Fruit fly (Drosophila melanogaster) whole organism, embryonic: ENCODE measurements around the gene CG4017.

Experiments
- B-H2 ChIP-seq: fragments of 200-800 bp; sonication (Bioruptor generic); optimal IDR thresholded peaks from 2 replicates; lab custom pipeline; 2018; ENCODE audit warnings: missing biosample characterization, mild to moderate bottlenecking, missing genetic modification characterization
- CG10209 ChIP-seq: fragments of 200-800 bp; sonication (Bioruptor generic); optimal IDR thresholded peaks from 3 replicates; lab custom pipeline; 2017; ENCODE audit warnings: missing biosample characterization, mild to moderate bottlenecking, missing genetic modification characterization, missing genetic modification reagents
- CG12236 ChIP-seq: fragments of 200-800 bp; sonication (Bioruptor generic); optimal IDR thresholded peaks from 2 replicates; lab custom pipeline; 2016; ENCODE audit warnings: missing biosample characterization, missing genetic modification characterization
- CG12659 ChIP-seq: fragments of 200-800 bp; sonication (Bioruptor generic); optimal IDR thresholded peaks from 3 replicates; lab custom pipeline; 2017; ENCODE audit warnings: mild to moderate bottlenecking, missing biosample characterization, missing genetic modification reagents, missing genetic modification characterization
- CG13296 ChIP-seq: fragments of 200-800 bp; sonication (Bioruptor generic); optimal IDR thresholded peaks from 3 replicates; lab custom pipeline; 2018; ENCODE audit warnings: missing biosample characterization, mild to moderate bottlenecking, missing genetic modification characterization
- CG14050 ChIP-seq: fragments of 200-800 bp; sonication (Bioruptor generic); IDR thresholded peaks from 3 replicates; pipeline ENCODE4 v1.3.6; 2022; ENCODE audit warnings: missing biosample characterization, missing genetic modification characterization
- CG14441 ChIP-seq: fragments of 200-800 bp; sonication (Bioruptor generic); IDR thresholded peaks from 2 replicates; pipeline ENCODE4 v1.3.6; 2022; ENCODE audit warnings: missing biosample characterization, missing genetic modification characterization
- CG1602 ChIP-seq: fragments of 200-800 bp; sonication (Bioruptor generic); optimal IDR thresholded peaks from 3 replicates; lab custom pipeline; 2016; ENCODE audit warnings: missing biosample characterization, missing genetic modification characterization
- CG18011 ChIP-seq: fragments of 200-800 bp; sonication (Bioruptor generic); optimal IDR thresholded peaks from 2 replicates; lab custom pipeline; 2017; ENCODE audit warnings: missing biosample characterization, missing genetic modification characterization, mild to moderate bottlenecking, moderate library complexity, missing genotype
- CG31224 ChIP-seq: fragments of 200-800 bp; sonication (Bioruptor generic); IDR thresholded peaks from 2 replicates; pipeline ENCODE4 v1.3.6; 2022; ENCODE audit warnings: missing biosample characterization, missing genetic modification characterization
- CG33213 ChIP-seq: fragments of 200-800 bp; sonication (Bioruptor generic); optimal IDR thresholded peaks from 3 replicates; lab custom pipeline; 2016; ENCODE audit warnings: missing biosample characterization, missing genetic modification characterization
- CG34224 ChIP-seq: fragments of 200-800 bp; sonication (Bioruptor generic); IDR thresholded peaks from 3 replicates; pipeline ENCODE4 v1.3.6; 2022; ENCODE audit warnings: missing biosample characterization, missing genetic modification characterization; ENCODE audit not compliant: partially characterized antibody
- CG5245 ChIP-seq: fragments of 200-800 bp; sonication (Bioruptor generic); optimal IDR thresholded peaks from 3 replicates; lab custom pipeline; 2016; ENCODE audit warnings: missing biosample characterization, missing genetic modification characterization
- CG7556 ChIP-seq: fragments of 200-800 bp; sonication (Bioruptor generic); optimal IDR thresholded peaks from 2 replicates; lab custom pipeline; 2017; ENCODE audit warnings: missing biosample characterization, mild to moderate bottlenecking, missing genetic modification characterization
- CG7745 ChIP-seq: fragments of 200-800 bp; sonication (Bioruptor generic); optimal IDR thresholded peaks from 2 replicates; lab custom pipeline; 2018; ENCODE audit warnings: missing biosample characterization, mild to moderate bottlenecking, missing genetic modification characterization, moderate library complexity
- CG8281 ChIP-seq: fragments of 200-800 bp; sonication (Bioruptor generic); optimal IDR thresholded peaks from 2 replicates; lab custom pipeline; 2018; ENCODE audit warnings: missing biosample characterization, mild to moderate bottlenecking, missing genetic modification characterization, moderate library complexity
- CHES-1-like ChIP-seq: fragments of 200-800 bp; sonication (Bioruptor generic); optimal IDR thresholded peaks from 2 replicates; lab custom pipeline; 2016; ENCODE audit warnings: missing biosample characterization, missing genetic modification characterization
- Camta ChIP-seq: fragments of 200-800 bp; sonication (Bioruptor generic); optimal IDR thresholded peaks from 2 replicates; lab custom pipeline; 2016; ENCODE audit warnings: missing biosample characterization, missing genetic modification characterization
- Chrac-16 ChIP-seq: fragments of 200-800 bp; sonication (Bioruptor generic); optimal IDR thresholded peaks from 3 replicates; lab custom pipeline; 2016; ENCODE audit warnings: missing biosample characterization, missing genetic modification characterization
- Elba2 ChIP-seq: fragments of 200-800 bp; sonication (Bioruptor generic); optimal IDR thresholded peaks from 3 replicates; lab custom pipeline; 2016; ENCODE audit warnings: missing biosample characterization, missing genetic modification characterization
- Med ChIP-seq: fragments of 200-800 bp; sonication (Bioruptor generic); peaks from one replicate; lab custom pipeline; 2016; ENCODE audit warnings: missing biosample characterization, missing genetic modification characterization, mild to moderate bottlenecking, inconsistent platforms, moderate library complexity
- Meics ChIP-seq: fragments of 200-800 bp; sonication (Bioruptor generic); optimal IDR thresholded peaks from 2 replicates; lab custom pipeline; 2017; ENCODE audit warnings: missing biosample characterization, mild to moderate bottlenecking, missing genetic modification characterization
- Nf-YB ChIP-seq: fragments of 200-800 bp; sonication (Bioruptor generic); optimal IDR thresholded peaks from 3 replicates; lab custom pipeline; 2019; ENCODE audit warnings: missing biosample characterization, mild to moderate bottlenecking, missing genetic modification characterization, moderate library complexity
- PHDP ChIP-seq: fragments of 200-800 bp; sonication (Bioruptor generic); optimal IDR thresholded peaks from 3 replicates; lab custom pipeline; 2018; ENCODE audit warnings: missing biosample characterization, mild to moderate bottlenecking, missing genetic modification characterization, moderate library complexity
- Ravus ChIP-seq: fragments of 200-800 bp; sonication (Bioruptor generic); IDR thresholded peaks from 2 replicates; pipeline ENCODE4 v1.3.6; 2022; ENCODE audit warnings: missing biosample characterization, missing genetic modification characterization
- Rfx ChIP-seq: fragments of 200-800 bp; sonication (Bioruptor generic); IDR thresholded peaks from 2 replicates; pipeline ENCODE4 v1.3.6; 2022; ENCODE audit warnings: missing biosample characterization, missing genetic modification characterization
- Rx ChIP-seq: fragments of 200-800 bp; sonication (Bioruptor generic); IDR thresholded peaks from 2 replicates; pipeline ENCODE4 v1.3.6; 2022; ENCODE audit warnings: missing biosample characterization, missing genetic modification characterization
- Side ChIP-seq: fragments of 200-800 bp; sonication (Bioruptor generic); optimal IDR thresholded peaks from 2 replicates; lab custom pipeline; 2016; ENCODE audit warnings: missing biosample characterization, missing genetic modification characterization
- Sry-β ChIP-seq: fragments of 200-800 bp; sonication (Bioruptor generic); optimal IDR thresholded peaks from 2 replicates; lab custom pipeline; 2018; ENCODE audit warnings: missing biosample characterization, mild to moderate bottlenecking, missing genetic modification characterization, moderate library complexity
- Trl ChIP-seq, 3 experiments: fragments of >200 bp in 2 of 3; fragments of 200-800 bp in 1 of 3; sonication (Bioruptor generic) in 1 of 3; optimal IDR thresholded peaks; 2 replicates in 1 of 3; 3 replicates in 2 of 3; lab custom pipeline; 2016 to 2017; ENCODE audit warnings: missing biosample characterization in 1 of 3, missing genetic modification characterization in 1 of 3
- Vsx1 ChIP-seq: fragments of 200-800 bp; sonication (Bioruptor generic); optimal IDR thresholded peaks from 2 replicates; lab custom pipeline; 2017; ENCODE audit warnings: missing biosample characterization, mild to moderate bottlenecking, missing genetic modification characterization, missing genetic modification reagents
- Xrp1 ChIP-seq: fragments of 200-800 bp; sonication (Bioruptor generic); IDR thresholded peaks from 2 replicates; pipeline ENCODE4 v1.3.6; 2022; ENCODE audit warnings: missing biosample characterization, missing genetic modification characterization
- ab ChIP-seq: fragments of 200-800 bp; sonication (Bioruptor generic); optimal IDR thresholded peaks from 2 replicates; lab custom pipeline; 2016; ENCODE audit warnings: missing biosample characterization, missing genetic modification characterization
- ara ChIP-seq: fragments of 200-800 bp; sonication (Bioruptor generic); IDR thresholded peaks from 2 replicates; pipeline ENCODE4 v1.3.6; 2022; ENCODE audit warnings: missing biosample characterization, missing genetic modification characterization
- bsh ChIP-seq, 2 experiments: fragments of 200-800 bp; sonication (Bioruptor generic); optimal IDR thresholded peaks; 2 replicates each; lab custom pipeline; 2017 to 2018; ENCODE audit warnings: mild to moderate bottlenecking in 2 of 2, missing biosample characterization in 2 of 2, missing genetic modification characterization in 2 of 2, moderate library complexity in 1 of 2
- fd3F ChIP-seq: fragments of 200-800 bp; sonication (Bioruptor generic); optimal IDR thresholded peaks from 2 replicates; lab custom pipeline; 2018; ENCODE audit warnings: missing biosample characterization, mild to moderate bottlenecking, missing genetic modification characterization, moderate library complexity
- fd96Cb ChIP-seq: fragments of 200-800 bp; sonication (Bioruptor generic); optimal IDR thresholded peaks from 2 replicates; lab custom pipeline; 2018; ENCODE audit warnings: missing biosample characterization, mild to moderate bottlenecking, missing genetic modification characterization, moderate library complexity
- fu2 ChIP-seq: fragments of 200-800 bp; sonication (Bioruptor generic); optimal IDR thresholded peaks from 2 replicates; lab custom pipeline; 2016; ENCODE audit warnings: missing biosample characterization, missing genetic modification characterization
- grau ChIP-seq: fragments of 200-800 bp; optimal IDR thresholded peaks from 3 replicates; lab custom pipeline; 2019; ENCODE audit warnings: missing biosample characterization, mild to moderate bottlenecking, missing genetic modification characterization, moderate library complexity
- lab ChIP-seq: fragments of 200-800 bp; sonication (Bioruptor generic); optimal IDR thresholded peaks from 3 replicates; lab custom pipeline; 2017; ENCODE audit warnings: missing biosample characterization, missing genetic modification characterization, mild to moderate bottlenecking, moderate library complexity, missing genetic modification reagents
- lbe ChIP-seq: fragments of 200-800 bp; sonication (Bioruptor generic); optimal IDR thresholded peaks from 2 replicates; lab custom pipeline; 2016; ENCODE audit warnings: missing biosample characterization, mild to moderate bottlenecking, missing genetic modification characterization
- org-1 ChIP-seq: fragments of 200-800 bp; sonication (Bioruptor generic); optimal IDR thresholded peaks from 2 replicates; lab custom pipeline; 2017; ENCODE audit warnings: missing biosample characterization, missing genetic modification characterization
- otp ChIP-seq: fragments of 200-800 bp; sonication (Bioruptor generic); IDR thresholded peaks from 3 replicates; pipeline ENCODE4, ENCODE4 v1.3.6; 2022; ENCODE audit warnings: missing biosample characterization, missing genetic modification characterization
- pho ChIP-seq: fragments of 200-800 bp; sonication (Bioruptor generic); optimal IDR thresholded peaks from 2 replicates; lab custom pipeline; 2016; ENCODE audit warnings: missing biosample characterization, missing genetic modification characterization
- pros ChIP-seq: fragments of 200-800 bp; sonication (Bioruptor generic); optimal IDR thresholded peaks from 3 replicates; lab custom pipeline; 2019; ENCODE audit warnings: missing biosample characterization, mild to moderate bottlenecking, missing genetic modification characterization, moderate library complexity
- run ChIP-seq: fragments of 200-800 bp; sonication (Bioruptor generic); optimal IDR thresholded peaks from 3 replicates; lab custom pipeline; 2018; ENCODE audit warnings: missing biosample characterization, mild to moderate bottlenecking, missing genetic modification characterization
- tap ChIP-seq: fragments of 200-800 bp; optimal IDR thresholded peaks from 3 replicates; lab custom pipeline; 2019; ENCODE audit warnings: missing biosample characterization, mild to moderate bottlenecking, missing genetic modification characterization, moderate library complexity
- tin ChIP-seq: fragments of 200-800 bp; sonication (Bioruptor generic); optimal IDR thresholded peaks from 3 replicates; lab custom pipeline; 2016; ENCODE audit warnings: missing biosample characterization, missing genetic modification characterization
- unpg ChIP-seq: fragments of 200-800 bp; sonication (Bioruptor generic); optimal IDR thresholded peaks from 3 replicates; lab custom pipeline; 2018; ENCODE audit warnings: missing biosample characterization, mild to moderate bottlenecking, missing genetic modification characterization, moderate library complexity

The CG4017 gene

dm6 chr2L:9774980-9775628 is 8.2 kb downstream of the CG4017 start, which contains the start of the genes ppk11 and ppk16 (continued):
- TF ChIP-seq org-1 (GFP tag; lab: Kevin White, UChicago) (peak; percentile 23), CG33213 (GFP tag; lab: Kevin White, UChicago) (peak; percentile 21), Chrac-16 (GFP tag; lab: Kevin White, UChicago) (no peak), CG5245 (GFP tag; lab: Kevin White, UChicago) (peak; percentile 24), Rx (GFP tag; lab: Robert Waterston, UW) (no peak), CG14050 (GFP tag; lab: Robert Waterston, UW) (no peak), CG8281 (tag; lab: Kevin White, UChicago) (peak; percentile 13), Nf-YB (GFP tag; lab: Kevin White, UChicago) (no peak), pros (GFP tag; lab: Kevin White, UChicago) (no peak), CG31224 (GFP tag; lab: Robert Waterston, UW) (0 out of 2 replicates have a peak, but pooled peaks have one; percentile 5), CG14441 (GFP tag; lab: Robert Waterston, UW) (no peak), unpg (GFP tag; lab: Kevin White, UChicago) (peak; percentile 31), tin (GFP tag; lab: Kevin White, UChicago) (no peak), B-H2 (GFP tag; lab: Kevin White, UChicago) (no peak), Meics (GFP tag; lab: Kevin White, UChicago) (peak; percentile 16), lab (GFP tag; lab: Kevin White, UChicago) (peak; percentile 64), ara (GFP tag; lab: Robert Waterston, UW) (0 out of 2 replicates have a peak, but pooled peaks have one; percentile 39), CG1602 (GFP tag; lab: Kevin White, UChicago) (no peak), Camta (peak; percentile 23), fu2 (GFP tag; lab: Kevin White, UChicago) (no peak), CG12236 (GFP tag; lab: Kevin White, UChicago) (peak; percentile 56), Elba2 (GFP tag; lab: Kevin White, UChicago) (no peak), Med (peak; percentile 77), Rfx (GFP tag; lab: Robert Waterston, UW) (peak; percentile 29; the same call in 1 of the 2 replicates), Xrp1 (GFP tag; lab: Robert Waterston, UW) (peak; percentile 77), PHDP (tag; lab: Kevin White, UChicago) (peak; percentile 46), CG7745 (tag; lab: Kevin White, UChicago) (no peak), ab (GFP tag; lab: Kevin White, UChicago) (no peak), Vsx1 (GFP tag; lab: Kevin White, UChicago) (peak; percentile 69), CHES-1-like (peak; percentile 26), pho (GFP tag; lab: Kevin White, UChicago) (peak; percentile 32), fd3F (GFP tag; lab: Kevin White, UChicago) (peak; percentile 7), Trl (optimal IDR thresholded peaks at IDR 0.05; lab: Kevin White, UChicago) (no peak), Trl (GFP tag; optimal IDR thresholded peaks at IDR 0.05; lab: Kevin White, UChicago) (peak; percentile 12), Side (GFP tag; lab: Kevin White, UChicago) (peak; percentile 3), lbe (GFP tag; lab: Kevin White, UChicago) (no peak), CG34224 (GFP tag; lab: Robert Waterston, UW) (no peak), fd96Cb (tag; lab: Kevin White, UChicago) (peak; percentile 15), CG12659 (GFP tag; lab: Kevin White, UChicago) (peak; percentile 1), CG10209 (GFP tag; lab: Kevin White, UChicago) (peak; percentile 53), CG13296 (GFP tag; lab: Kevin White, UChicago) (peak; percentile 46), bsh (GFP tag; optimal IDR thresholded peaks at IDR 0.05; lab: Kevin White, UChicago) (peak in 1 of 2 experiments; percentile 52), run (tag; lab: Kevin White, UChicago) (no peak), tap (tag; lab: Kevin White, UChicago) (no peak), otp (peak; percentile 50; the same call in 1 of the 3 replicates), grau (tag; lab: Kevin White, UChicago) (no peak), CG7556 (GFP tag; lab: Kevin White, UChicago) (no peak), Sry-β (GFP tag; lab: Kevin White, UChicago) (no peak), Ravus (no peak), CG18011 (GFP tag; lab: Kevin White, UChicago) (peak; percentile 4)
